Worm (Caenorhabditis elegans): Measurements from ENCODE around the gene fbxa-83.

Gene fbxa-83

DNA sequence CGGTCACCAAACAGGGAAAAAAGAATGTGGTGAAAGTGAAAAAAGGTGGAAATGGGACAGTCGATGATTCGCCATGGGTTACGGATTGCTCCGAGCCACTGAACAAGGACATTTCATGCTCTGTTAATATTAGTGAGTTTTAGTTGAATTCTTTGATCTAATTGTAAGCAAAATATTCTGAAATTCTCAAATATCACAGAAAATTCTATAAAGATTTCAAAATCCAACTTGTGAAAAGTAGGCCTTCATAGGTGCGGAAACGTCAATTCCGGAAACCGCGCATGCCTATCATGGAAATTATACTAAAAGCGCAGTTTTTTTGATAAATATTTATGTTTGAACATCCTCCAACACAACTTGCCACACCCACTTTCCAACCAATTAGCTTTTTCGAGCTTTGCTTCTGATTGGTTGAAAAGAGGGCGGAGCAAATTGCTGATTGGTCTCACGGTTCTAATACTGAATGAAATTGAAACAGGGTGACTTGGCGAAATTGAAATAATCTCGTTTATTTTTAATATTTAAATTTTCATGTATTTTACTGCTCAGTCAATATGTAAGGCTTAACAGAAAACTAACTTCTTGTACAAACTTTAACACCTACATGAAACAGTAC lies 49.3 kb downstream of the fbxa-83 start:
- no peak for TF ChIP-seq nhr-111 (GFP tag; optimal IDR thresholded peaks at IDR 0.05)
- peak; percentile 91 for TF ChIP-seq aha-1 (tag)

- TF ChIP-seq nhr-41 (GFP tag; IDR thresholded peaks at IDR 0.05) (no peak), T26A8.4 (GFP tag; IDR thresholded peaks at IDR 0.05) (no peak)
Measured at ce11 chrIV:14276160-14276559, 50.0 kb downstream of the fbxa-83 start, which contains the start of gene ilcr-1. Gene ilcr-1, plus strand, starts transcription at chrIV:14276460.

DNA sequence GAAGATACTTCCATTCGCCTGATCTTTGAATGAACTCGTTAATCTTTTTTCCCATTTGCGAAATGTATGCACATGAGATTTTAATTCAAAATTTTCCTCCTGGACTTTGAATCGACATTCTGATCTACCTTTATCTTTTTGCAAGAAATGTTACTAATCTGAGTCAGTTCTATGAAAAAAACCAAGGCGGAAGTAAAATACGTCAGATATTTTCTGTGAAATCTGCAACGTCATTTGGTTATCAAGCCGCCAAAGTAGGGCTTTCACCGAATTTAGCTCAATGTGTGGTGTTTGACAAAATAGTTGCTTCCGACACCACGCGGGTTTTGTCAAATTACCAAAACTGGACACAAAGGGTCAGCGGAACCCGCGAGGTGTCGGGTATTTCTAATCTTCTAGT lies 51.3 kb downstream of the fbxa-83 start:
- no peak for TF ChIP-seq nhr-102 (tag; optimal IDR thresholded peaks at IDR 0.05)
- TF ChIP-seq Y105C5A.15 (GFP tag; IDR thresholded peaks at IDR 0.05): no peak
- TF ChIP-seq unc-62 (GFP tag; optimal IDR thresholded peaks at IDR 0.05 in 1 of 2): no peak
- no peak for TF ChIP-seq unc-62 (tag; optimal IDR thresholded peaks at IDR 0.05)
- TF ChIP-seq egl-27 (tag; optimal IDR thresholded peaks at IDR 0.05): no peak
- TF ChIP-seq lin-38 (GFP tag; IDR thresholded peaks at IDR 0.05): no peak
- TF ChIP-seq F10B5.3 (tag; optimal IDR thresholded peaks at IDR 0.05): no peak
- TF ChIP-seq arid-1 (GFP tag; conservative IDR thresholded peaks at IDR 0.05): no peak
- no peak for TF ChIP-seq nhr-28 (tag; optimal IDR thresholded peaks at IDR 0.05)
- no peak for TF ChIP-seq nhr-6 (tag; optimal IDR thresholded peaks at IDR 0.05)
- TF ChIP-seq ztf-7 (tag; optimal IDR thresholded peaks at IDR 0.05): no peak
- TF ChIP-seq lsy-2 (tag; optimal IDR thresholded peaks at IDR 0.05): no peak

Measured in whole organism, L4 larva.